Worm (Caenorhabditis elegans) whole organism, early embryonic: ENCODE measurements around the gene glr-8.

Source experiments
- F13C5.2 ChIP-seq: sonication (generic microtip); optimal IDR thresholded peaks from 2 replicates; lab custom pipeline; 2017; ENCODE audit warnings: mild to moderate bottlenecking, missing genetic modification characterization, inconsistent platforms, missing compliant biosample characterization
- aly-1 ChIP-seq: sonication (generic microtip); optimal IDR thresholded peaks from 2 replicates; lab custom pipeline; 2016; ENCODE audit warnings: missing genetic modification characterization, missing compliant biosample characterization
- ama-1 ChIP-seq: fragments of 150-350 bp; optimal IDR thresholded peaks from 2 replicates; lab custom pipeline; 2014
- ceh-13 ChIP-seq: fragments of 200-800 bp; sonication (Bioruptor generic); optimal IDR thresholded peaks from 2 replicates; lab custom pipeline; 2018; ENCODE audit warnings: mild to moderate bottlenecking, missing genetic modification characterization, missing compliant biosample characterization
- ets-7 ChIP-seq: sonication (generic microtip); optimal IDR thresholded peaks from 2 replicates; lab custom pipeline; 2016; ENCODE audit warnings: missing genotype, missing genetic modification characterization, missing compliant biosample characterization
- hmg-4 ChIP-seq: fragments of 200-800 bp; sonication (Bioruptor generic); optimal IDR thresholded peaks from 2 replicates; lab custom pipeline; 2018; ENCODE audit warnings: mild to moderate bottlenecking, missing genetic modification characterization, missing compliant biosample characterization
- hnd-1 ChIP-seq: sonication (generic microtip); optimal IDR thresholded peaks from 2 replicates; lab custom pipeline; 2016; ENCODE audit warnings: missing genetic modification characterization, missing compliant biosample characterization
- scrt-1 ChIP-seq: fragments of 200-800 bp; sonication (Bioruptor generic); IDR thresholded peaks from 2 replicates; pipeline ENCODE4 v1.3.6; 2022; ENCODE audit warnings: missing genetic modification characterization, missing compliant biosample characterization
- sea-1 ChIP-seq: fragments of 200-800 bp; sonication (Bioruptor generic); conservative IDR thresholded peaks from 2 replicates; pipeline ENCODE4 v1.3.6; 2022; ENCODE audit warnings: missing genetic modification characterization, missing compliant biosample characterization
- tbx-11 ChIP-seq: fragments of 200-800 bp; sonication (Bioruptor generic); IDR thresholded peaks from 2 replicates; pipeline ENCODE4 v1.3.6; 2022; ENCODE audit warnings: missing genetic modification characterization, missing compliant biosample characterization
- tra-4 ChIP-seq: sonication (generic microtip); optimal IDR thresholded peaks from 2 replicates; lab custom pipeline; 2017; ENCODE audit warnings: missing genetic modification characterization, missing compliant biosample characterization

- TF ChIP-seq ama-1 (lab: Kevin White, UChicago) (no peak), hmg-4 (GFP tag; lab: Kevin White, UChicago) (no peak), scrt-1 (no peak), ets-7 (tag; lab: Kevin White, UChicago) (no peak), ceh-13 (GFP tag; lab: Kevin White, UChicago) (no peak), hnd-1 (tag; lab: Kevin White, UChicago) (no peak), tra-4 (tag; lab: Kevin White, UChicago) (no peak), F13C5.2 (tag; lab: Kevin White, UChicago) (no peak), sea-1 (GFP tag; lab: Robert Waterston, UW) (no peak), tbx-11 (no peak), aly-1 (tag; lab: Kevin White, UChicago) (no peak)
These were observed 44.1 kb upstream of the glr-8 start, which contains the start of gene K04E7.1 for ce11 chrX:6461729-6462128.
